Fruit fly (Drosophila melanogaster) whole organism, embryonic: Measurements from ENCODE around the gene CG33111.

ENCODE experiments used
- Adf1 ChIP-seq: fragments of 200-800 bp; sonication (Bioruptor generic); IDR thresholded peaks from 2 replicates; pipeline ENCODE4 v1.3.6; 2022; ENCODE audit warnings: missing biosample characterization, missing genetic modification characterization
- Atf3 ChIP-seq: fragments of 200-800 bp; sonication (Bioruptor generic); optimal IDR thresholded peaks from 3 replicates; lab custom pipeline; 2016; ENCODE audit warnings: missing biosample characterization, missing genetic modification characterization
- Blimp-1 ChIP-seq: fragments of 200-800 bp; sonication (Bioruptor generic); optimal IDR thresholded peaks from 3 replicates; lab custom pipeline; 2018; ENCODE audit warnings: missing biosample characterization, missing genetic modification characterization, mild to moderate bottlenecking, moderate library complexity, missing genetic modification reagents
- CG10147 ChIP-seq: fragments of 200-800 bp; sonication (Bioruptor generic); optimal IDR thresholded peaks from 2 replicates; lab custom pipeline; 2019; ENCODE audit warnings: missing biosample characterization, mild to moderate bottlenecking, missing genetic modification characterization, moderate library complexity
- CG10431 ChIP-seq: fragments of 200-800 bp; sonication (Bioruptor generic); optimal IDR thresholded peaks from 3 replicates; lab custom pipeline; 2018; ENCODE audit warnings: missing biosample characterization, mild to moderate bottlenecking, missing genetic modification characterization
- CG11456 ChIP-seq: fragments of 200-800 bp; sonication (Bioruptor generic); IDR thresholded peaks from 3 replicates; pipeline ENCODE4 v1.3.6; 2022; ENCODE audit warnings: missing biosample characterization, missing genetic modification characterization
- CG11723 ChIP-seq: fragments of 200-800 bp; sonication (Bioruptor generic); optimal IDR thresholded peaks from 2 replicates; lab custom pipeline; 2017; ENCODE audit warnings: missing biosample characterization, mild to moderate bottlenecking, missing genetic modification characterization
- CG12236 ChIP-seq: fragments of 200-800 bp; sonication (Bioruptor generic); optimal IDR thresholded peaks from 2 replicates; lab custom pipeline; 2016; ENCODE audit warnings: missing biosample characterization, missing genetic modification characterization
- CG16779 ChIP-seq: fragments of 200-800 bp; sonication (Bioruptor generic); IDR thresholded peaks from 2 replicates; pipeline ENCODE4 v1.3.6; 2022; ENCODE audit warnings: missing biosample characterization, missing genetic modification characterization
- CG16863 ChIP-seq: fragments of 200-800 bp; sonication (Bioruptor generic); optimal IDR thresholded peaks from 3 replicates; lab custom pipeline; 2016; ENCODE audit warnings: missing biosample characterization, missing genetic modification characterization
- CG17328 ChIP-seq: fragments of 200-800 bp; sonication (Bioruptor generic); IDR thresholded peaks from 2 replicates; pipeline ENCODE4 v1.3.6; 2022; ENCODE audit warnings: missing biosample characterization, missing genetic modification characterization
- CG3407 ChIP-seq: fragments of 200-800 bp; sonication (Bioruptor generic); optimal IDR thresholded peaks from 2 replicates; lab custom pipeline; 2018; ENCODE audit warnings: missing biosample characterization, mild to moderate bottlenecking, missing genetic modification characterization
- CG3726 ChIP-seq: fragments of 200-800 bp; sonication (Bioruptor generic); IDR thresholded peaks from 3 replicates; pipeline ENCODE4, ENCODE4 v1.3.6; 2022; ENCODE audit warnings: missing biosample characterization, missing genetic modification characterization
- CG3838 ChIP-seq: fragments of 200-800 bp; sonication (Bioruptor generic); optimal IDR thresholded peaks from 3 replicates; lab custom pipeline; 2016; ENCODE audit warnings: missing biosample characterization, missing genetic modification characterization
- CG6254 ChIP-seq: fragments of 200-800 bp; sonication (Bioruptor generic); optimal IDR thresholded peaks from 3 replicates; lab custom pipeline; 2017; ENCODE audit warnings: mild to moderate bottlenecking, missing biosample characterization, missing genetic modification reagents, missing genetic modification characterization
- CG6272 ChIP-seq: fragments of 200-800 bp; sonication (Bioruptor generic); IDR thresholded peaks from 2 replicates; pipeline ENCODE4 v1.3.6; 2022; ENCODE audit warnings: missing biosample characterization, missing genetic modification characterization
- CG7745 ChIP-seq: fragments of 200-800 bp; sonication (Bioruptor generic); optimal IDR thresholded peaks from 2 replicates; lab custom pipeline; 2018; ENCODE audit warnings: missing biosample characterization, mild to moderate bottlenecking, missing genetic modification characterization, moderate library complexity
- CG7839 ChIP-seq: fragments of 200-800 bp; sonication (Bioruptor generic); optimal IDR thresholded peaks from 3 replicates; lab custom pipeline; 2018; ENCODE audit warnings: missing biosample characterization, mild to moderate bottlenecking, missing genetic modification characterization, moderate library complexity
- CG9797 ChIP-seq: fragments of 200-800 bp; sonication (Bioruptor generic); optimal IDR thresholded peaks from 3 replicates; lab custom pipeline; 2018; ENCODE audit warnings: missing biosample characterization, mild to moderate bottlenecking, missing genetic modification characterization
- Dek ChIP-seq: fragments of 200-800 bp; sonication (Bioruptor generic); optimal IDR thresholded peaks from 3 replicates; lab custom pipeline; 2019; ENCODE audit warnings: missing biosample characterization, mild to moderate bottlenecking, missing genetic modification characterization, moderate library complexity
- Doc3 ChIP-seq: fragments of 200-800 bp; sonication (Bioruptor generic); IDR thresholded peaks from 3 replicates; pipeline ENCODE4 v1.3.6; 2022; ENCODE audit warnings: missing biosample characterization, missing genetic modification characterization; ENCODE audit not compliant: partially characterized antibody
- Dp ChIP-seq: fragments of 200-800 bp; sonication (Bioruptor generic); optimal IDR thresholded peaks from 2 replicates; lab custom pipeline; 2018; ENCODE audit warnings: missing biosample characterization, mild to moderate bottlenecking, missing genetic modification characterization, moderate library complexity
- Ets97D ChIP-seq: fragments of 200-800 bp; sonication (Bioruptor generic); optimal IDR thresholded peaks from 3 replicates; lab custom pipeline; 2016; ENCODE audit warnings: missing biosample characterization, missing genetic modification characterization
- MTF-1 ChIP-seq: fragments of 200-800 bp; sonication (Bioruptor generic); optimal IDR thresholded peaks from 2 replicates; lab custom pipeline; 2018; ENCODE audit warnings: missing biosample characterization, mild to moderate bottlenecking, missing genetic modification characterization, borderline replicate concordance
- Mrtf ChIP-seq: fragments of 200-800 bp; sonication (Bioruptor generic); IDR thresholded peaks from 3 replicates; pipeline ENCODE4 v1.3.6; 2022; ENCODE audit warnings: missing biosample characterization, missing genetic modification characterization
- NFAT ChIP-seq: fragments of 200-800 bp; sonication (Bioruptor generic); IDR thresholded peaks from 2 replicates; pipeline ENCODE4 v1.3.6; 2022; ENCODE audit warnings: missing biosample characterization, missing genetic modification characterization
- Nf-YB ChIP-seq: fragments of 200-800 bp; sonication (Bioruptor generic); optimal IDR thresholded peaks from 3 replicates; lab custom pipeline; 2019; ENCODE audit warnings: missing biosample characterization, mild to moderate bottlenecking, missing genetic modification characterization, moderate library complexity
- Sox100B ChIP-seq: fragments of 200-800 bp; sonication (Bioruptor generic); optimal IDR thresholded peaks from 3 replicates; lab custom pipeline; 2018; ENCODE audit warnings: missing biosample characterization, mild to moderate bottlenecking, missing genetic modification characterization
- Sry-δ ChIP-seq: fragments of 200-800 bp; sonication (Bioruptor generic); optimal IDR thresholded peaks from 2 replicates; lab custom pipeline; 2016; ENCODE audit warnings: missing biosample characterization, missing genetic modification characterization
- ara ChIP-seq: fragments of 200-800 bp; sonication (Bioruptor generic); IDR thresholded peaks from 2 replicates; pipeline ENCODE4 v1.3.6; 2022; ENCODE audit warnings: missing biosample characterization, missing genetic modification characterization
- ato ChIP-seq: fragments of 200-800 bp; sonication (Bioruptor generic); IDR thresholded peaks from 2 replicates; pipeline ENCODE4 v1.3.6; 2022; ENCODE audit warnings: missing biosample characterization, missing genetic modification characterization; ENCODE audit not compliant: partially characterized antibody
- bcd ChIP-seq: fragments of 200-800 bp; sonication (Bioruptor generic); optimal IDR thresholded peaks from 2 replicates; lab custom pipeline; 2017; ENCODE audit warnings: missing biosample characterization, mild to moderate bottlenecking, missing genetic modification characterization
- bowl ChIP-seq: fragments of 200-800 bp; sonication (Bioruptor generic); IDR thresholded peaks from 2 replicates; pipeline ENCODE4 v1.3.6; 2022; ENCODE audit warnings: missing biosample characterization, missing genetic modification characterization
- bsh ChIP-seq, 2 experiments: fragments of 200-800 bp; sonication (Bioruptor generic); optimal IDR thresholded peaks; 2 replicates each; lab custom pipeline; 2017 to 2018; ENCODE audit warnings: mild to moderate bottlenecking in 2 of 2, missing biosample characterization in 2 of 2, missing genetic modification characterization in 2 of 2, moderate library complexity in 1 of 2
- cwo ChIP-seq: fragments of 200-800 bp; sonication (Bioruptor generic); optimal IDR thresholded peaks from 3 replicates; lab custom pipeline; 2017; ENCODE audit warnings: missing biosample characterization, missing genetic modification characterization, mild to moderate bottlenecking, moderate library complexity, missing genetic modification reagents
- emc ChIP-seq: fragments of 200-800 bp; sonication (Bioruptor generic); optimal IDR thresholded peaks from 2 replicates; lab custom pipeline; 2016; ENCODE audit warnings: missing biosample characterization, missing genetic modification characterization
- fd102C ChIP-seq: fragments of 200-800 bp; sonication (Bioruptor generic); optimal IDR thresholded peaks from 2 replicates; lab custom pipeline; 2018; ENCODE audit warnings: missing biosample characterization, mild to moderate bottlenecking, missing genetic modification characterization, moderate library complexity
- ftz-f1 ChIP-seq: fragments of 200-800 bp; sonication (Bioruptor generic); optimal IDR thresholded peaks from 2 replicates; lab custom pipeline; 2016; ENCODE audit warnings: missing biosample characterization, missing genetic modification characterization
- gcm ChIP-seq: fragments of 200-800 bp; sonication (Bioruptor generic); optimal IDR thresholded peaks from 2 replicates; lab custom pipeline; 2019; ENCODE audit warnings: missing biosample characterization, mild to moderate bottlenecking, missing genetic modification characterization, moderate library complexity
- gt ChIP-seq: fragments of 200-800 bp; sonication (Bioruptor generic); IDR thresholded peaks from 2 replicates; pipeline ENCODE4 v1.3.6; 2022; ENCODE audit warnings: missing biosample characterization, missing genetic modification characterization
- h ChIP-seq: fragments of >200 bp; optimal IDR thresholded peaks from 2 replicates; lab custom pipeline; 2017
- lab ChIP-seq: fragments of 200-800 bp; sonication (Bioruptor generic); optimal IDR thresholded peaks from 3 replicates; lab custom pipeline; 2017; ENCODE audit warnings: missing biosample characterization, missing genetic modification characterization, mild to moderate bottlenecking, moderate library complexity, missing genetic modification reagents
- maf-S ChIP-seq: fragments of 200-800 bp; sonication (Bioruptor generic); optimal IDR thresholded peaks from 2 replicates; lab custom pipeline; 2016; ENCODE audit warnings: missing biosample characterization, missing genetic modification characterization
- peb ChIP-seq: fragments of 200-800 bp; sonication (Bioruptor generic); IDR thresholded peaks from 2 replicates; pipeline ENCODE4 v1.3.6; 2022; ENCODE audit warnings: missing biosample characterization, missing genetic modification characterization
- sr ChIP-seq: fragments of 200-800 bp; sonication (Bioruptor generic); IDR thresholded peaks from 3 replicates; pipeline ENCODE4 v1.3.6; 2022; ENCODE audit warnings: missing biosample characterization, missing genetic modification characterization
- tll ChIP-seq, 2 experiments: fragments of 200-800 bp in 1 of 2; fragments of >200 bp in 1 of 2; sonication (Bioruptor generic) in 1 of 2; optimal IDR thresholded peaks; 2 replicates each; lab custom pipeline; 2017 to 2019; ENCODE audit warnings: missing biosample characterization in 2 of 2, missing genetic modification characterization in 2 of 2, mild to moderate bottlenecking in 1 of 2, moderate library complexity in 1 of 2
- usp ChIP-seq: fragments of >200 bp; optimal IDR thresholded peaks from 2 replicates; lab custom pipeline; 2017; ENCODE audit warnings: missing biosample characterization, missing genetic modification characterization
- vnd ChIP-seq: fragments of 200-800 bp; sonication (Bioruptor generic); IDR thresholded peaks from 3 replicates; pipeline ENCODE4 v1.3.6; 2022; ENCODE audit warnings: missing biosample characterization, missing genetic modification characterization; ENCODE audit not compliant: partially characterized antibody
- z ChIP-seq: fragments of 200-800 bp; sonication (Bioruptor generic); IDR thresholded peaks from 3 replicates; pipeline ENCODE4 v1.3.6; 2022; ENCODE audit warnings: missing biosample characterization, missing genetic modification characterization
- zfh1 ChIP-seq: fragments of 200-800 bp; sonication (Bioruptor generic); IDR thresholded peaks from 3 replicates; pipeline ENCODE4 v1.3.6; 2022; ENCODE audit warnings: missing biosample characterization, missing genetic modification characterization
- zfh2 ChIP-seq: fragments of 200-800 bp; sonication (Bioruptor generic); optimal IDR thresholded peaks from 2 replicates; lab custom pipeline; 2016; ENCODE audit warnings: missing biosample characterization, missing genetic modification characterization

Gene CG33111

DNA sequence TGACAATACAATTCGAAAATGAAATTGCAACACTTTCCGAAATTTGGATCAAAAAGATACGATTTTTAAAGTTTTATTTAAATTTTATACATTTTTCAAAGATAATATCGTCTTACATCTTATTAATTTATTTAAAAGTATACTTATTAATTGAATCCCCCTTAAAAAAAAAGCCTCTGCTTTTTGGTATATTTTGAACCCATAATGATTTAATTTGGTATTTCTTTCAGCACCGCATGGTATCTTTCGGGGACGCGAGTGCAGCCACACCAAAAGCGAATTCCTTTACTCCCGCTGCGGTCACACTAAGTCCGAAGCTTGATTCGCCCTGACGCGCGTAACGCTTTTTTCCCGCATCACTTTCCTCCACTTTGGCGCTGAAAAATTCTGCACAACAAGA is 1.3 kb upstream of the CG33111 start (continued):
- TF ChIP-seq cwo (no peak), CG12236 (no peak), CG10431 (GFP tag; lab: Kevin White, UChicago) (no peak), Doc3 (GFP tag; lab: Robert Waterston, UW) (no peak), Mrtf (GFP tag; lab: Robert Waterston, UW) (no peak), CG3726 (GFP tag; lab: Robert Waterston, UW) (no peak), fd102C (GFP tag; lab: Kevin White, UChicago) (no peak), Ets97D (GFP tag; lab: Kevin White, UChicago) (peak; percentile 73), CG3838 (GFP tag; lab: Kevin White, UChicago) (no peak), CG17328 (GFP tag; lab: Robert Waterston, UW) (no peak), Adf1 (GFP tag; lab: Robert Waterston, UW) (peak; percentile 13; the same call in 1 of the 2 replicates), CG11456 (GFP tag; lab: Robert Waterston, UW) (peak; percentile 56; the same call in 1 of the 3 replicates), Atf3 (no peak), z (GFP tag; lab: Robert Waterston, UW) (no peak), Dp (peak; percentile 75), usp (GFP tag; lab: Kevin White, UChicago) (no peak), peb (no peak), ara (GFP tag; lab: Robert Waterston, UW) (no peak), CG7745 (tag; lab: Kevin White, UChicago) (no peak), ato (GFP tag; lab: Robert Waterston, UW) (no peak), vnd (GFP tag; lab: Robert Waterston, UW) (no peak), Sox100B (GFP tag; lab: Kevin White, UChicago) (no peak), gcm (GFP tag; lab: Kevin White, UChicago) (no peak), CG16863 (GFP tag; lab: Kevin White, UChicago) (no peak), bsh (GFP tag; optimal IDR thresholded peaks at IDR 0.05; lab: Kevin White, UChicago) (peak in 1 of 2 experiments; percentile 21), tll (GFP tag; optimal IDR thresholded peaks at IDR 0.05; lab: Kevin White, UChicago) (no peak), MTF-1 (no peak), bcd (GFP tag; lab: Kevin White, UChicago) (peak; percentile 28), NFAT (no peak), CG3407 (GFP tag; lab: Kevin White, UChicago) (no peak), ftz-f1 (GFP tag; lab: Kevin White, UChicago) (peak; percentile 11), Sry-δ (GFP tag; lab: Kevin White, UChicago) (peak; percentile 31), Nf-YB (no peak), Dek (tag; lab: Kevin White, UChicago) (peak; percentile 46), CG7839 (tag; lab: Kevin White, UChicago) (peak; percentile 43), CG16779 (no peak), CG11723 (GFP tag; lab: Kevin White, UChicago) (no peak), CG6254 (no peak), gt (GFP tag; lab: Robert Waterston, UW) (no peak), Blimp-1 (GFP tag; lab: Kevin White, UChicago) (peak; percentile 21), CG6272 (GFP tag; lab: Robert Waterston, UW) (peak; percentile 42; the same call in 1 of the 2 replicates), sr (no peak), h (lab: Kevin White, UChicago) (no peak), emc (GFP tag; lab: Kevin White, UChicago) (no peak), CG10147 (GFP tag; lab: Kevin White, UChicago) (peak; percentile 1), lab (GFP tag; lab: Kevin White, UChicago) (peak; percentile 25), CG9797 (GFP tag; lab: Kevin White, UChicago) (peak; percentile 95), bowl (no peak), zfh2 (peak; percentile 30), maf-S (GFP tag; lab: Kevin White, UChicago) (no peak), zfh1 (GFP tag; lab: Robert Waterston, UW) (no peak)
